Fruit fly (Drosophila melanogaster) ovary, adult (tissue): ENCODE data around the gene CG7990.

Source experiments
- CG17801 ChIP-seq: fragments of 200-800 bp; optimal IDR thresholded peaks from 2 replicates; lab custom pipeline; 2019; ENCODE audit warnings: missing biosample characterization, mild to moderate bottlenecking, missing genetic modification characterization, moderate library complexity; ENCODE audit not compliant: partially characterized antibody

CG7990 gene

dm6 chrX:19220963-19221572 is 19.3 kb upstream of the CG7990 start:
- TF ChIP-seq CG17801 (GFP tag; lab: Kevin White, UChicago), result no peak

dm6 chrX:19220415-19220814 is 18.6 kb upstream of the CG7990 start, which contains the start of gene CG7884:
TSS of gene CG7884 (plus strand) at chrX:19220622.
- TF ChIP-seq CG17801 (GFP tag; lab: Kevin White, UChicago), result no peak

- no peak for TF ChIP-seq CG17801 (GFP tag; lab: Kevin White, UChicago)
Measured at dm6 chrX:19216671-19217070, 14.9 kb upstream of the CG7990 start.

- TF ChIP-seq CG17801 (GFP tag; lab: Kevin White, UChicago), result no peak
Measured at dm6 chrX:19215215-19215614, 13.4 kb upstream of the CG7990 start, which contains the start of gene Muc18B. TSS of gene Muc18B (plus strand) at chrX:19215515.

- no peak for TF ChIP-seq CG17801 (GFP tag; lab: Kevin White, UChicago)
Measured at dm6 chrX:19212954-19213353, 11.2 kb upstream of the CG7990 start, which contains the start of gene Mur18B. TSS of gene Mur18B (plus strand) at chrX:19213254.

dm6 chrX:19211982-19212381 is 10.2 kb upstream of the CG7990 start, which contains the start of gene CG14195:
TSS of gene CG14195 (minus strand) at chrX:19212082.
- TF ChIP-seq CG17801 (GFP tag; lab: Kevin White, UChicago), result no peak

- TF ChIP-seq CG17801 (GFP tag; lab: Kevin White, UChicago), result peak; percentile 41
Measured at dm6 chrX:19208014-19208413, 6.2 kb upstream of the CG7990 start, which contains the start of gene Ulp1. TSS of gene Ulp1 (minus strand) at chrX:19208187.

dm6 chrX:19193336-19193735 is 8.4 kb downstream of the CG7990 start, which contains the start of the genes CG7914 and CG14194:
TSS of gene CG7914 (minus strand) at chrX:19193448.
TSS of gene CG14194 (plus strand) at chrX:19193555.
- peak; percentile 10 for TF ChIP-seq CG17801 (GFP tag; lab: Kevin White, UChicago)

dm6 chrX:19191597-19191996 is 10.2 kb downstream of the CG7990 start:
- no peak for TF ChIP-seq CG17801 (GFP tag; lab: Kevin White, UChicago)

dm6 chrX:19191050-19191449 is 10.7 kb downstream of the CG7990 start:
- TF ChIP-seq CG17801 (GFP tag; lab: Kevin White, UChicago), result no peak

- peak; percentile 37 for TF ChIP-seq CG17801 (GFP tag; lab: Kevin White, UChicago)
Measured at dm6 chrX:19189903-19190302, 11.9 kb downstream of the CG7990 start, which contains the start of gene HP1D3csd. TSS of gene HP1D3csd (plus strand) at chrX:19190214.

- TF ChIP-seq CG17801 (GFP tag; lab: Kevin White, UChicago), result peak; percentile 80
Measured at dm6 chrX:19187624-19188085, 14.1 kb downstream of the CG7990 start, which contains the start of gene Mec2. TSS of gene Mec2 (plus strand) at chrX:19188035.

dm6 chrX:19183121-19183520 is 18.7 kb downstream of the CG7990 start, which contains the start of gene CG33253:
TSS of gene CG33253 (plus strand) at chrX:19183421.
- TF ChIP-seq CG17801 (GFP tag; lab: Kevin White, UChicago), result no peak

- peak; percentile 60 for TF ChIP-seq CG17801 (GFP tag; lab: Kevin White, UChicago)
Measured at dm6 chrX:19179696-19180255, 22.0 kb downstream of the CG7990 start, which contains the start of the genes CG7556 and CG7453. TSS of gene CG7556 (minus strand) at chrX:19179830. TSS of gene CG7453 (plus strand) at chrX:19180173.

dm6 chrX:19174850-19175571 is 26.8 kb downstream of the CG7990 start, which contains the start of gene CG33939:
TSS of gene CG33939 (minus strand) at chrX:19174900.
- no peak for TF ChIP-seq CG17801 (GFP tag; lab: Kevin White, UChicago)
